Fruit fly (Drosophila melanogaster) whole organism, embryonic: Measurements from ENCODE around the gene vari.

Experiments
- B-H2 ChIP-seq: fragments of 200-800 bp; sonication (Bioruptor generic); optimal IDR thresholded peaks from 2 replicates; lab custom pipeline; 2018; ENCODE audit warnings: missing biosample characterization, mild to moderate bottlenecking, missing genetic modification characterization
- BEAF-32 ChIP-seq: fragments of 200-800 bp; sonication (Bioruptor generic); optimal IDR thresholded peaks from 3 replicates; lab custom pipeline; 2017; ENCODE audit warnings: missing biosample characterization, missing genetic modification characterization, mild to moderate bottlenecking, moderate library complexity, missing genetic modification reagents
- BtbVII ChIP-seq: fragments of 200-800 bp; sonication (Bioruptor generic); optimal IDR thresholded peaks from 3 replicates; lab custom pipeline; 2017; ENCODE audit warnings: missing biosample characterization, mild to moderate bottlenecking, missing genetic modification characterization
- C15 ChIP-seq: fragments of 200-800 bp; sonication (Bioruptor generic); IDR thresholded peaks from 3 replicates; pipeline ENCODE4 v1.3.6; 2022; ENCODE audit warnings: missing biosample characterization, missing genetic modification characterization
- CG11456 ChIP-seq: fragments of 200-800 bp; sonication (Bioruptor generic); IDR thresholded peaks from 3 replicates; pipeline ENCODE4 v1.3.6; 2022; ENCODE audit warnings: missing biosample characterization, missing genetic modification characterization
- CG12744 ChIP-seq: fragments of 200-800 bp; sonication (Bioruptor generic); optimal IDR thresholded peaks from 2 replicates; lab custom pipeline; 2016; ENCODE audit warnings: missing biosample characterization, missing genetic modification characterization
- CG13624 ChIP-seq: fragments of 200-800 bp; sonication (Bioruptor generic); optimal IDR thresholded peaks from 2 replicates; lab custom pipeline; 2016; ENCODE audit warnings: missing biosample characterization, missing genetic modification characterization
- CG15073 ChIP-seq: fragments of 200-800 bp; sonication (Bioruptor generic); optimal IDR thresholded peaks from 2 replicates; lab custom pipeline; 2016; ENCODE audit warnings: missing biosample characterization, missing genetic modification characterization
- CG15514 ChIP-seq: fragments of 200-800 bp; sonication (Bioruptor generic); optimal IDR thresholded peaks from 3 replicates; lab custom pipeline; 2017; ENCODE audit warnings: missing biosample characterization, missing genetic modification characterization, mild to moderate bottlenecking, moderate library complexity, missing genetic modification reagents
- CG15601 ChIP-seq: fragments of 200-800 bp; sonication (Bioruptor generic); optimal IDR thresholded peaks from 3 replicates; lab custom pipeline; 2019; ENCODE audit warnings: missing biosample characterization, mild to moderate bottlenecking, missing genetic modification characterization, moderate library complexity
- CG18619 ChIP-seq: fragments of 200-800 bp; sonication (Bioruptor generic); optimal IDR thresholded peaks from 3 replicates; lab custom pipeline; 2017; ENCODE audit warnings: missing biosample characterization, mild to moderate bottlenecking, missing genetic modification characterization
- CG2199 ChIP-seq: fragments of 200-800 bp; sonication (Bioruptor generic); IDR thresholded peaks from 3 replicates; pipeline ENCODE4 v1.3.6; 2022; ENCODE audit warnings: missing biosample characterization, missing genetic modification characterization
- CG2889 ChIP-seq: fragments of 200-800 bp; sonication (Bioruptor generic); IDR thresholded peaks from 3 replicates; pipeline ENCODE4 v1.3.6; 2022; ENCODE audit warnings: missing biosample characterization, missing genetic modification characterization
- CG34224 ChIP-seq: fragments of 200-800 bp; sonication (Bioruptor generic); IDR thresholded peaks from 3 replicates; pipeline ENCODE4 v1.3.6; 2022; ENCODE audit warnings: missing biosample characterization, missing genetic modification characterization; ENCODE audit not compliant: partially characterized antibody
- CG42726 ChIP-seq: fragments of 200-800 bp; sonication (Bioruptor generic); IDR thresholded peaks from 2 replicates; pipeline ENCODE4 v1.3.6; 2022; ENCODE audit warnings: missing biosample characterization, missing genetic modification characterization; ENCODE audit not compliant: partially characterized antibody
- CG4730 ChIP-seq: fragments of 200-800 bp; sonication (Bioruptor generic); IDR thresholded peaks from 2 replicates; pipeline ENCODE4 v1.3.6; 2022; ENCODE audit warnings: missing biosample characterization, missing genetic modification characterization
- CG5180 ChIP-seq: fragments of 200-800 bp; sonication (Bioruptor generic); optimal IDR thresholded peaks from 3 replicates; lab custom pipeline; 2017; ENCODE audit warnings: missing biosample characterization, missing genetic modification characterization, mild to moderate bottlenecking, moderate library complexity, missing genetic modification reagents
- CG6254 ChIP-seq: fragments of 200-800 bp; sonication (Bioruptor generic); optimal IDR thresholded peaks from 3 replicates; lab custom pipeline; 2017; ENCODE audit warnings: mild to moderate bottlenecking, missing biosample characterization, missing genetic modification reagents, missing genetic modification characterization
- CG6683 ChIP-seq: fragments of 200-800 bp; sonication (Bioruptor generic); optimal IDR thresholded peaks from 2 replicates; lab custom pipeline; 2017; ENCODE audit warnings: missing biosample characterization, mild to moderate bottlenecking, missing genetic modification characterization, missing genetic modification reagents
- CG6765 ChIP-seq: fragments of 200-800 bp; sonication (Bioruptor generic); optimal IDR thresholded peaks from 3 replicates; lab custom pipeline; 2017; ENCODE audit warnings: missing biosample characterization, mild to moderate bottlenecking, missing genetic modification characterization
- CG8290 ChIP-seq, 3 experiments: fragments of 200-800 bp; sonication (Bioruptor generic); optimal IDR thresholded peaks; 2 replicates each; lab custom pipeline; 2016 to 2019; ENCODE audit warnings: missing biosample characterization in 3 of 3, missing genetic modification characterization in 3 of 3, mild to moderate bottlenecking in 2 of 3, moderate library complexity in 1 of 3
- CG9932 ChIP-seq: fragments of 200-800 bp; sonication (Bioruptor generic); IDR thresholded peaks from 2 replicates; pipeline ENCODE4 v1.3.6; 2022; ENCODE audit warnings: missing biosample characterization, missing genetic modification characterization
- Deaf1 ChIP-seq: fragments of 200-800 bp; optimal IDR thresholded peaks from 3 replicates; lab custom pipeline; 2019; ENCODE audit warnings: missing biosample characterization, mild to moderate bottlenecking, missing genetic modification characterization, moderate library complexity
- HLH3B ChIP-seq: fragments of 200-800 bp; sonication (Bioruptor generic); IDR thresholded peaks from 2 replicates; pipeline ENCODE4 v1.3.6; 2022; ENCODE audit warnings: missing biosample characterization, missing genetic modification characterization
- Hmr ChIP-seq: fragments of 200-800 bp; sonication (Bioruptor generic); optimal IDR thresholded peaks from 3 replicates; lab custom pipeline; 2017; ENCODE audit warnings: mild to moderate bottlenecking, missing biosample characterization, missing genetic modification reagents, missing genetic modification characterization
- Hr3 ChIP-seq: fragments of 200-800 bp; sonication (Bioruptor generic); optimal IDR thresholded peaks from 3 replicates; lab custom pipeline; 2016; ENCODE audit warnings: missing biosample characterization, missing genetic modification characterization
- Hr51 ChIP-seq, 2 experiments: fragments of 200-800 bp; sonication (Bioruptor generic); optimal IDR thresholded peaks; 2 replicates in 1 of 2; 3 replicates in 1 of 2; lab custom pipeline; 2016 to 2018; ENCODE audit warnings: missing biosample characterization in 2 of 2, missing genetic modification characterization in 2 of 2, mild to moderate bottlenecking in 1 of 2, moderate library complexity in 1 of 2
- Kr ChIP-seq: fragments of 200-800 bp; sonication (Bioruptor generic); optimal IDR thresholded peaks from 2 replicates; lab custom pipeline; 2017; ENCODE audit warnings: missing biosample characterization, mild to moderate bottlenecking, missing genetic modification characterization
- NC2α ChIP-seq: fragments of 200-800 bp; sonication (Bioruptor generic); optimal IDR thresholded peaks from 2 replicates; lab custom pipeline; 2016; ENCODE audit warnings: missing biosample characterization, missing genetic modification characterization
- Neu2 ChIP-seq: fragments of 200-800 bp; sonication (Bioruptor generic); optimal IDR thresholded peaks from 3 replicates; lab custom pipeline; 2016; ENCODE audit warnings: missing biosample characterization, missing genetic modification characterization, borderline replicate concordance
- PHDP ChIP-seq: fragments of 200-800 bp; sonication (Bioruptor generic); optimal IDR thresholded peaks from 3 replicates; lab custom pipeline; 2018; ENCODE audit warnings: missing biosample characterization, mild to moderate bottlenecking, missing genetic modification characterization, moderate library complexity
- Ravus ChIP-seq: fragments of 200-800 bp; sonication (Bioruptor generic); IDR thresholded peaks from 2 replicates; pipeline ENCODE4 v1.3.6; 2022; ENCODE audit warnings: missing biosample characterization, missing genetic modification characterization
- Scr ChIP-seq: fragments of 200-800 bp; sonication (Bioruptor generic); IDR thresholded peaks from 2 replicates; pipeline ENCODE4 v1.3.6; 2022; ENCODE audit warnings: missing biosample characterization, missing genetic modification characterization; ENCODE audit not compliant: partially characterized antibody
- Sry-δ ChIP-seq: fragments of 200-800 bp; sonication (Bioruptor generic); optimal IDR thresholded peaks from 2 replicates; lab custom pipeline; 2016; ENCODE audit warnings: missing biosample characterization, missing genetic modification characterization
- cad ChIP-seq: fragments of >200 bp; optimal IDR thresholded peaks from 2 replicates; lab custom pipeline; 2017; ENCODE audit warnings: missing biosample characterization, missing genetic modification characterization
- cato ChIP-seq: fragments of 200-800 bp; sonication (Bioruptor generic); optimal IDR thresholded peaks from 2 replicates; lab custom pipeline; 2016; ENCODE audit warnings: missing biosample characterization, missing genetic modification characterization, borderline replicate concordance
- dm ChIP-seq: fragments of 200-800 bp; sonication (Bioruptor generic); optimal IDR thresholded peaks from 3 replicates; lab custom pipeline; 2016; ENCODE audit warnings: missing biosample characterization, missing genetic modification characterization
- gce ChIP-seq: fragments of 200-800 bp; sonication (Bioruptor generic); IDR thresholded peaks from 3 replicates; pipeline ENCODE4 v1.3.6; 2022; ENCODE audit warnings: missing biosample characterization, missing genetic modification characterization
- hbn ChIP-seq: fragments of 200-800 bp; sonication (Bioruptor generic); IDR thresholded peaks from 2 replicates; pipeline ENCODE4 v1.3.6; 2022; ENCODE audit warnings: missing biosample characterization, missing genetic modification characterization; ENCODE audit not compliant: partially characterized antibody
- hkb ChIP-seq, 2 experiments: fragments of 200-800 bp in 1 of 2; fragments of >200 bp in 1 of 2; sonication (Bioruptor generic) in 1 of 2; IDR thresholded peaks in 1 of 2; optimal IDR thresholded peaks in 1 of 2; 2 replicates each; pipeline versions ENCODE4 v1.3.6 to Lab custom; 2017 to 2022; ENCODE audit warnings: missing biosample characterization in 1 of 2, missing genetic modification characterization in 1 of 2
- inv ChIP-seq: fragments of 200-800 bp; sonication (Bioruptor generic); IDR thresholded peaks from 2 replicates; pipeline ENCODE4 v1.3.6; 2022; ENCODE audit warnings: missing biosample characterization, missing genetic modification characterization; ENCODE audit not compliant: partially characterized antibody
- kay ChIP-seq: fragments of 200-800 bp; sonication (Bioruptor generic); optimal IDR thresholded peaks from 2 replicates; lab custom pipeline; 2016; ENCODE audit warnings: missing biosample characterization, missing genetic modification characterization
- knrl ChIP-seq: fragments of 200-800 bp; sonication (Bioruptor generic); IDR thresholded peaks from 3 replicates; pipeline ENCODE4 v1.3.6; 2022; ENCODE audit warnings: missing biosample characterization, missing genetic modification characterization; ENCODE audit not compliant: partially characterized antibody
- oc ChIP-seq: fragments of 200-800 bp; sonication (Bioruptor generic); optimal IDR thresholded peaks from 2 replicates; lab custom pipeline; 2018; ENCODE audit warnings: missing biosample characterization, mild to moderate bottlenecking, missing genetic modification characterization, moderate library complexity
- slbo ChIP-seq: fragments of 200-800 bp; sonication (Bioruptor generic); IDR thresholded peaks from 2 replicates; pipeline ENCODE4 v1.3.6; 2022; ENCODE audit warnings: missing biosample characterization, missing genetic modification characterization
- sug ChIP-seq: fragments of 200-800 bp; optimal IDR thresholded peaks from 2 replicates; lab custom pipeline; 2019; ENCODE audit warnings: missing biosample characterization, mild to moderate bottlenecking, missing genetic modification characterization, moderate library complexity
- z ChIP-seq: fragments of 200-800 bp; sonication (Bioruptor generic); IDR thresholded peaks from 3 replicates; pipeline ENCODE4 v1.3.6; 2022; ENCODE audit warnings: missing biosample characterization, missing genetic modification characterization

vari gene

DNA sequence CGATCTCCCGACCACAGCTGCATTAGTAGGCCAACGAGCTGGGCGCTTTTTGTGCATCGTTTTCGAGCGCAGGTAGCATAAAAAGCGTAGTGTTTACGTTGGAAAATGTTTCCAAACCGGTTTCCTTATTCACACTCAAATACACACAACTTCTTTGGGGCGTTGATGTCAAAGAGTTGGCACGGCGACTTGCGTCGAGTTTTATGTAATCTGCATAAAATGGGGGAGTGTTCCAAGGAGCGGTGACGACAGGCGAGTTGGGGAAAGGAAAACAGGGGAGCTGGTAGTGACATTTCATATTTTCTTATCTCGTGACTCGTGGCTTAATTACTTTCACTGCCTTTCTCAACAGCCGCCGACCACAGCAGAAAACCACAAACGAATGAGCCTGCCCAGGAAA lies 2.2 kb downstream of the vari start (continued):
- TF ChIP-seq BtbVII (no peak), dm (no peak), z (peak; percentile 67; the same call in 1 of the 3 replicates), cad (GFP tag; lab: Kevin White, UChicago) (no peak), NC2α (no peak), HLH3B (no peak), CG15073 (no peak), CG4730 (GFP tag; lab: Robert Waterston, UW) (0 out of 2 replicates have a peak, but pooled peaks have one; percentile 7), Ravus (no peak), CG11456 (GFP tag; lab: Robert Waterston, UW) (no peak)
- TF ChIP-seq, all 482 proteins: peak for 11

DNA sequence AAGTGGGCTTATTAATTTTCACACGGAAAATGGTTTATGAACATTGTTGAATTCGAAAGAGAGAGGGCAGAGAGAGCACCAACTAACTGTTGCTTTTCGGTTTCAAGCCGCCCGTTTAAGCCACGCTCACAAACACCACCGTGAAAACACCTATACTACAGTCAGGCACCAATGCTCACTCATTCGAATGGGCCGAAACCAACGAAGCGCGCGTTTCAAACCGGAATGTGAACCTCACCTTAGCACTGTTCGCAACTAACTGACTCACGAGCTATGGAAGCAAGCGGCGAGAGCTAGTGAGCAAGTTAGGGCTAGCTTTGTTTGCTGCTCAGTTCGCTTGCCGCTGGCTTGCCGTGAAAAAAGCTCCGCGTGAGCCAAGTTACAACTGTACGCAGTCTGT lies 3.0 kb downstream of the vari start:
- peak; percentile 39; the same call in 2 of the 3 replicates for TF ChIP-seq CG34224 (GFP tag; lab: Robert Waterston, UW)
- no peak for TF ChIP-seq CG18619 (GFP tag; lab: Kevin White, UChicago)
- TF ChIP-seq CG5180 (GFP tag; lab: Kevin White, UChicago): peak; percentile 7
- TF ChIP-seq Kr: no peak
- TF ChIP-seq CG42726 (GFP tag; lab: Robert Waterston, UW): peak; percentile 41; the same call in 1 of the 2 replicates
- TF ChIP-seq gce (GFP tag; lab: Robert Waterston, UW): no peak
- TF ChIP-seq CG12744 (GFP tag; lab: Kevin White, UChicago): no peak
- TF ChIP-seq kay: peak; percentile 47
- no peak for TF ChIP-seq C15 (GFP tag; lab: Robert Waterston, UW)
- 0 out of 2 replicates have a peak, but pooled peaks have one; percentile 42 for TF ChIP-seq Scr
- peak in 1 of 2 experiments; percentile 2 for TF ChIP-seq Hr51 (GFP tag; optimal IDR thresholded peaks at IDR 0.05; lab: Kevin White, UChicago)
- no peak for TF ChIP-seq Hr3 (GFP tag; lab: Kevin White, UChicago)
- TF ChIP-seq z: peak; percentile 78
- TF ChIP-seq CG15514 (GFP tag; lab: Kevin White, UChicago): peak; percentile 60
- peak; percentile 8 for TF ChIP-seq CG6765
- TF ChIP-seq PHDP (tag; lab: Kevin White, UChicago): peak; percentile 2
- no peak for TF ChIP-seq CG6683 (GFP tag; lab: Kevin White, UChicago)
- no peak for TF ChIP-seq CG6254 (GFP tag; lab: Kevin White, UChicago)
- TF ChIP-seq oc (tag; lab: Kevin White, UChicago): peak; percentile 28
- TF ChIP-seq BtbVII: peak; percentile 60
- TF ChIP-seq CG15601 (tag; lab: Kevin White, UChicago): no peak
- TF ChIP-seq CG13624 (GFP tag; lab: Kevin White, UChicago): no peak
- peak; percentile 8; the same call in 1 of the 2 replicates for TF ChIP-seq inv
- peak; percentile 31 for TF ChIP-seq BEAF-32
- TF ChIP-seq slbo: peak; percentile 47; the same call in 1 of the 2 replicates
- no peak for TF ChIP-seq hkb (optimal IDR thresholded peaks at IDR 0.05; lab: Kevin White, UChicago)
- peak; percentile 39; the same call in 1 of the 2 replicates for TF ChIP-seq hkb (GFP tag; IDR thresholded peaks at IDR 0.05; lab: Robert Waterston, UW)
- peak; percentile 48 for TF ChIP-seq B-H2 (GFP tag; lab: Kevin White, UChicago)
- TF ChIP-seq sug (tag; lab: Kevin White, UChicago): peak; percentile 23
- no peak for TF ChIP-seq Sry-δ (GFP tag; lab: Kevin White, UChicago)
- TF ChIP-seq knrl (GFP tag; lab: Robert Waterston, UW): 0 out of 3 replicates have a peak, but pooled peaks have one; percentile 19
- TF ChIP-seq Deaf1: peak; percentile 39
- no peak for TF ChIP-seq CG8290 (GFP tag; optimal IDR thresholded peaks at IDR 0.05; lab: Kevin White, UChicago)
- peak in 1 of 2 experiments; percentile 60 for TF ChIP-seq CG8290 (tag; optimal IDR thresholded peaks at IDR 0.05; lab: Kevin White, UChicago)
- 0 out of 2 replicates have a peak, but pooled peaks have one; percentile 23 for TF ChIP-seq CG9932 (GFP tag; lab: Robert Waterston, UW)
- TF ChIP-seq CG2199: 0 out of 3 replicates have a peak, but pooled peaks have one; percentile 71
- no peak for TF ChIP-seq cato (GFP tag; lab: Kevin White, UChicago)
- no peak for TF ChIP-seq CG2889 (GFP tag; lab: Robert Waterston, UW)
- peak; percentile 5 for TF ChIP-seq Hmr (GFP tag; lab: Kevin White, UChicago)
- TF ChIP-seq Neu2: no peak
- TF ChIP-seq hbn: 0 out of 2 replicates have a peak, but pooled peaks have one; percentile 25
